Worm (Caenorhabditis elegans) whole organism, L4 larva: ENCODE measurements around the gene F28C6.9.
A peak's percentile ranks its signal among the peaks of the same experiment; 100 is the strongest.

Experiments
- F26F4.8 ChIP-seq: fragments of 200-800 bp; sonication (Bioruptor generic); conservative IDR thresholded peaks from 2 replicates; pipeline ENCODE4 v1.3.6; 2022; ENCODE audit warnings: missing genetic modification characterization, missing compliant biosample characterization
- F49E8.2 ChIP-seq: sonication (generic microtip); optimal IDR thresholded peaks from 2 replicates; lab custom pipeline; 2016; ENCODE audit warnings: missing compliant biosample characterization, mild to moderate bottlenecking, missing genetic modification characterization, borderline replicate concordance
- T20F7.1 ChIP-seq: fragments of 200-800 bp; sonication (Bioruptor generic); optimal IDR thresholded peaks from 2 replicates; lab custom pipeline; 2018; ENCODE audit warnings: mild to moderate bottlenecking, missing genetic modification characterization, missing compliant biosample characterization
- Y105C5A.15 ChIP-seq: fragments of 200-800 bp; sonication (Bioruptor generic); IDR thresholded peaks from 2 replicates; pipeline ENCODE4 v1.3.6; 2022; ENCODE audit warnings: missing genetic modification characterization, missing compliant biosample characterization
- Y48G9A.11 ChIP-seq: fragments of 200-800 bp; sonication (Bioruptor generic); IDR thresholded peaks from 2 replicates; pipeline ENCODE4 v1.3.6; 2022; ENCODE audit warnings: missing genetic modification reagents, missing genetic modification characterization, missing compliant biosample characterization
- Y5F2A.4 ChIP-seq: fragments of 200-800 bp; sonication (Bioruptor generic); optimal IDR thresholded peaks from 2 replicates; lab custom pipeline; 2018; ENCODE audit warnings: mild to moderate bottlenecking, missing genetic modification characterization, missing compliant biosample characterization
- aly-2 ChIP-seq: sonication (generic microtip); optimal IDR thresholded peaks from 2 replicates; lab custom pipeline; 2018; ENCODE audit warnings: missing biosample characterization, missing genetic modification characterization
- arid-1 ChIP-seq: fragments of 200-800 bp; sonication (Bioruptor generic); conservative IDR thresholded peaks from 2 replicates; pipeline ENCODE4 v1.3.6; 2022; ENCODE audit warnings: missing genetic modification reagents, missing genetic modification characterization, missing compliant biosample characterization
- ceh-32 ChIP-seq: sonication (generic microtip); optimal IDR thresholded peaks from 2 replicates; lab custom pipeline; 2016; ENCODE audit warnings: mild to moderate bottlenecking, missing genetic modification characterization, missing compliant biosample characterization; ENCODE audit not compliant: poor library complexity
- ceh-44 ChIP-seq: fragments of 200-800 bp; sonication (Bioruptor generic); IDR thresholded peaks from 2 replicates; pipeline ENCODE4 v1.3.6; 2022; ENCODE audit warnings: missing genetic modification reagents, missing genetic modification characterization, missing compliant biosample characterization
- ces-1 ChIP-seq: fragments of 150-350 bp; sonication (generic microtip); optimal IDR thresholded peaks from 4 replicates; lab custom pipeline; 2014; ENCODE audit warnings: missing biosample characterization, missing genetic modification reagents, missing genetic modification characterization
- daf-8 ChIP-seq: fragments of 200-800 bp; sonication (Bioruptor generic); IDR thresholded peaks from 2 replicates; pipeline ENCODE4 v1.3.6; 2022; ENCODE audit warnings: missing genetic modification characterization, missing compliant biosample characterization
- dpl-1 ChIP-seq: fragments of 150-350 bp; optimal IDR thresholded peaks from 2 replicates; lab custom pipeline; 2014; ENCODE audit warnings: missing biosample characterization, missing genetic modification reagents, missing genetic modification characterization
- fos-1 ChIP-seq: fragments of 150-350 bp; optimal IDR thresholded peaks from 2 replicates; lab custom pipeline; 2014; ENCODE audit warnings: missing biosample characterization, missing genetic modification characterization
- gei-8 ChIP-seq: fragments of 200-800 bp; sonication (Bioruptor generic); optimal IDR thresholded peaks from 2 replicates; lab custom pipeline; 2018; ENCODE audit warnings: mild to moderate bottlenecking, missing genetic modification characterization, missing compliant biosample characterization
- hmg-1.1 ChIP-seq: fragments of 200-800 bp; sonication (Bioruptor generic); IDR thresholded peaks from 2 replicates; pipeline ENCODE4 v1.3.6; 2022; ENCODE audit warnings: missing genetic modification reagents, missing genetic modification characterization, missing compliant biosample characterization
- lin-1 ChIP-seq: fragments of 200-800 bp; sonication (Bioruptor generic); IDR thresholded peaks from 2 replicates; pipeline ENCODE4 v1.3.6; 2022; ENCODE audit warnings: missing genetic modification reagents, missing genetic modification characterization, missing compliant biosample characterization
- lin-13 ChIP-seq: fragments of 150-350 bp; optimal IDR thresholded peaks from 2 replicates; lab custom pipeline; 2014; ENCODE audit warnings: missing biosample characterization, missing genetic modification reagents, missing genetic modification characterization
- lin-15B ChIP-seq: fragments of 150-350 bp; sonication (generic microtip); optimal IDR thresholded peaks from 3 replicates; lab custom pipeline; 2014; ENCODE audit warnings: missing biosample characterization, missing genetic modification characterization
- mdl-1 ChIP-seq, 2 experiments: fragments of 150-350 bp in 1 of 2; sonication (generic microtip) in 1 of 2; optimal IDR thresholded peaks; 2 replicates each; lab custom pipeline; 2014 to 2017; ENCODE audit warnings: missing biosample characterization in 2 of 2, missing genetic modification characterization in 2 of 2
- mxl-2 ChIP-seq: fragments of 200-800 bp; sonication (Bioruptor generic); conservative IDR thresholded peaks from 2 replicates; pipeline ENCODE4 v1.3.6; 2022; ENCODE audit warnings: missing genetic modification reagents, missing genetic modification characterization, missing compliant biosample characterization
- mxl-3 ChIP-seq: fragments of 200-800 bp; sonication (Bioruptor generic); optimal IDR thresholded peaks from 2 replicates; lab custom pipeline; 2018; ENCODE audit warnings: mild to moderate bottlenecking, missing genetic modification characterization, missing compliant biosample characterization
- nhr-111 ChIP-seq: fragments of 200-800 bp; sonication (Bioruptor generic); optimal IDR thresholded peaks from 2 replicates; lab custom pipeline; 2018; ENCODE audit warnings: mild to moderate bottlenecking, missing genetic modification characterization, missing compliant biosample characterization
- nhr-237 ChIP-seq: sonication (generic microtip); optimal IDR thresholded peaks from 2 replicates; lab custom pipeline; 2017; ENCODE audit warnings: missing biosample characterization, missing genetic modification characterization
- nhr-28 ChIP-seq: fragments of 150-350 bp; optimal IDR thresholded peaks from 2 replicates; lab custom pipeline; 2014; ENCODE audit warnings: missing biosample characterization, missing genetic modification characterization
- pha-4 ChIP-seq, 2 experiments: fragments of 150-350 bp in 1 of 2; fragments of 200-800 bp in 1 of 2; sonication (Bioruptor generic) in 1 of 2; IDR thresholded peaks in 1 of 2; optimal IDR thresholded peaks in 1 of 2; 2 replicates each; pipeline versions ENCODE4 v1.3.6 to Lab custom; 2014 to 2022; ENCODE audit warnings: missing genetic modification characterization in 2 of 2, missing genetic modification reagents in 2 of 2, missing biosample characterization in 1 of 2, missing compliant biosample characterization in 1 of 2
- saeg-2 ChIP-seq: fragments of 200-800 bp; sonication (Bioruptor generic); IDR thresholded peaks from 2 replicates; pipeline ENCODE4 v1.3.6; 2022; ENCODE audit warnings: missing genetic modification reagents, missing genetic modification characterization, missing compliant biosample characterization
- sdz-12 ChIP-seq: fragments of 200-800 bp; sonication (Bioruptor generic); optimal IDR thresholded peaks from 2 replicates; lab custom pipeline; 2018; ENCODE audit warnings: mild to moderate bottlenecking, missing genetic modification characterization, missing compliant biosample characterization
- unc-62 ChIP-seq, 3 experiments: fragments of 150-350 bp in 1 of 3; sonication (generic microtip); optimal IDR thresholded peaks in 2 of 3; peaks in 1 of 3; 1 replicate in 1 of 3; 2 replicates in 2 of 3; lab custom pipeline; 2014 to 2017; ENCODE audit warnings: missing biosample characterization in 3 of 3, missing genetic modification characterization in 3 of 3, missing genetic modification reagents in 3 of 3, missing genotype in 1 of 3
- zip-11 ChIP-seq: fragments of 200-800 bp; sonication (Bioruptor generic); IDR thresholded peaks from 2 replicates; pipeline ENCODE4 v1.3.6; 2022; ENCODE audit warnings: missing genetic modification characterization, missing compliant biosample characterization
- ztf-11 ChIP-seq: fragments of 150-350 bp; optimal IDR thresholded peaks from 2 replicates; lab custom pipeline; 2014; ENCODE audit warnings: missing biosample characterization, missing genetic modification characterization

Gene F28C6.9

DNA sequence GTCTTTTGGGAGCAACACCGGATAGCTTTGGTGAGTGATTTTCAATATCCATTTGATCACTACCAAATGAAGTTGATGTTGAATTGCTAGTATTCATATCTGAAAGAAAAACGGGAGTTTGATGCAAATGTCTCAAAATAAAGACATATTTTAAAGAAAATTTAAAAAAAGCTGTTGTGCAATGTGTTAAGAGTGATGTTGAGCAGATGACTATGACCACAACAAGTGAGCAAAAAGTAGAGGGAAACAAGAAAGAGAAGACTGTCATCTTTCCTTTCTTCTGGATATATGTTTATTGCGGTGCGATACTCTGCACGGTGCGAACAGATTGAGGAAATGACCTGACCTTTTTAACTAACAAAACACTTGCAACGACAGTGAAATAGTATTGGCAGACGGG, 13.4 kb upstream of the F28C6.9 start, which contains the start of gene T22C8.4:
TSS of gene T22C8.4 (minus strand) at position 101 of the 400 bp plus-strand sequence.
- TF ChIP-seq Y5F2A.4 (GFP tag; lab: Kevin White, UChicago) = no peak
- TF ChIP-seq daf-8 (GFP tag; lab: Robert Waterston, UW) = no peak
- no peak for TF ChIP-seq sdz-12
- TF ChIP-seq ceh-44 (GFP tag; lab: Robert Waterston, UW) = no peak
- no peak for TF ChIP-seq lin-13 (GFP tag; lab: Kevin White, UChicago)

DNA sequence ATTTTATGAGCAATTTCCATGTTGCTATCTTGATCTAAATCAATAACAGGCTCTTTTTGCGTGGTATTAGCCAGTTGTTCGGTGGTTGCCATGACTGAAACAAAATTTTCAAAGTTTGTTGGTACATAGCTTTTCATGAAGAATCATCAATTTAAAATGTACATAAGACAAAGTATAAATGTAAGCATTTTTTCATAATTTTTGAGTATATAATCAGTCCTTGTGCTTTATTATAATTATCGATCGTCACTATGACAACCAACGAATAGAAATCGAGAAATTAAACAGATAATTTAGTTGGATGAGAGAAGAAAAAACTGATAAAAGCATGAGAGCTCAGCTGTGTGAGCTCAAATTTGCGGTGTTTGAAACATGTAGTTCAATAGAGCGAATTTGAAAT, 11.9 kb upstream of the F28C6.9 start, which contains the start of gene T22C8.3:
TSS of gene T22C8.3 (minus strand) at position 101 of the 400 bp plus-strand sequence.
- TF ChIP-seq mxl-2 (GFP tag; lab: Robert Waterston, UW) (no peak), mdl-1 (tag; optimal IDR thresholded peaks at IDR 0.05; lab: Kevin White, UChicago) (no peak), nhr-28 (tag; lab: Kevin White, UChicago) (peak; percentile 14)

DNA sequence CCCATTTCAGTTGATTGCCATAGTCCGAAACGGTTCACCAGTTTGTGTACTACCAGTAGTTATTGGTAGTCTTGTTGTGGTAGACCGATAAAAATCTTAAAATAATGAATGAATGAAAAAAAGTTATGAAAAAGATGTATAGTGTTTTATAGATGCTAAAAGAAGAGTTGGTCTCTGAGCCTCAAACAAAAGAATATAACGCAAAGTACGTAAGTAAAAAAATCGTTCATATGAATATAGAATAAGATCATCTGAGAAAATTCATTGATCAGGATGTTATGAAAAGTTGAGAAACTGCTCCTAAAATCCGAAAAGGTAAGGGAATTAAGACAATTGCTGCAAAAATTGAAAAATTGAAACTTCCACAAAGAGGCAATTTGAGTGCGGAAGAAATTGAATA, 7.5 kb upstream of the F28C6.9 start, which contains the start of gene chhy-1:
TSS of gene chhy-1 (minus strand) at position 101 of the 400 bp plus-strand sequence.
- no peak for TF ChIP-seq aly-2
- no peak for TF ChIP-seq F26F4.8
- no peak for TF ChIP-seq saeg-2 (GFP tag; lab: Robert Waterston, UW)
- no peak for TF ChIP-seq ceh-32 (tag; lab: Kevin White, UChicago)

DNA sequence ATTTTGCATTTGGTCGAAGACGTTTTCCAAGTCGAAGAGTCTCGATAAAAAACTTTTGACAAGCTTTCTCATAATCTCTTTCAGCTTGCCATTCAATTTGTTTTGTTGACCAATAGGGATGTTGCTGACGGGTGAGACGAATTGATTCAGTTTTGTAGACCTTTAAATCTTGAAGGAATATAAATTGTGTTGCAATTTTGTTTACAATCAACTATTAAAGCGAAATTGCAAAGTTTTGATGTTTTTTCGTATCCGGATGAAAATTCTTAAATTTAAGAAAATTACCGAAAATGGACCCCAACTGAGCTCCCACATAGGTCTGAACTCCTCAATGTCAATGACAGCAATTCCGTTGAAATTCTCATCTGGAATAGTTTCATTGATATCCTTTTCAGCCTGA, 6.2 kb upstream of the F28C6.9 start:
- TF ChIP-seq unc-62 (GFP tag; optimal IDR thresholded peaks at IDR 0.05 in 1 of 2; lab: Kevin White, UChicago) (peak in 1 of 2 experiments; percentile 91), unc-62 (tag; optimal IDR thresholded peaks at IDR 0.05; lab: Kevin White, UChicago) (no peak), mxl-3 (no peak)

DNA sequence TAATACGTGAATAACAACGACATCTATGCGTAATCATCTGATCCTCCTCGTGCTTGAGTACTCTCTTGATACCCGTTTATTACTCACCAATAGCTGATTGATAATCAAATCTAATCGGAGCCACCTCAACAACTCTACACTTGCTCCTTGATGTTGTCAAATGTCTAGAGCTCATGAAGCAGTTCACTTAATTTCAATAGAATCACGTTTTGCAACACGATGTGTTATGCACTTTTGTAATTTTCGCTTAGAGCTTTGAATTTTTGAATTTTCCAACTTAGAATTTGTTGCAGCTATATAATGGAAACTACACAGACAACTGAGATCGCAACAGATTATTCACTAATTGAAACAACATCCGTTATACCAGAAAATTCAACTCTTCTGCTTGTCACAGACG, 2.5 kb upstream of the F28C6.9 start, which contains the start of gene T22C8.1:
TSS of gene T22C8.1 (plus strand) at position 301 of the 400 bp plus-strand sequence.
- TF ChIP-seq ztf-11 (tag; lab: Kevin White, UChicago) (no peak), fos-1 (tag; lab: Kevin White, UChicago) (no peak), T20F7.1 (GFP tag; lab: Kevin White, UChicago) (no peak), Y105C5A.15 (GFP tag; lab: Robert Waterston, UW) (no peak), nhr-111 (GFP tag; lab: Kevin White, UChicago) (no peak), Y48G9A.11 (GFP tag; lab: Robert Waterston, UW) (no peak), dpl-1 (GFP tag; lab: Kevin White, UChicago) (no peak), F49E8.2 (tag; lab: Kevin White, UChicago) (no peak), zip-11 (GFP tag; lab: Robert Waterston, UW) (no peak), arid-1 (GFP tag; lab: Robert Waterston, UW) (no peak), ces-1 (GFP tag; lab: Kevin White, UChicago) (no peak), hmg-1.1 (no peak), pha-4 (GFP tag; IDR thresholded peaks at IDR 0.05; lab: Robert Waterston, UW) (no peak), pha-4 (tag; optimal IDR thresholded peaks at IDR 0.05; lab: Kevin White, UChicago) (no peak), mdl-1 (tag; optimal IDR thresholded peaks at IDR 0.05; lab: Kevin White, UChicago) (no peak), nhr-237 (tag; lab: Kevin White, UChicago) (no peak), lin-1 (GFP tag; lab: Robert Waterston, UW) (no peak), gei-8 (no peak), lin-13 (GFP tag; lab: Kevin White, UChicago) (no peak), lin-15B (tag; lab: Kevin White, UChicago) (no peak)
